Fruit fly (Drosophila melanogaster): Measurements from ENCODE around the gene eRF3.

eRF3 gene

dm6 chr2L:12487311-12487710 is 53.1 kb downstream of the eRF3 start (continued):
- TF ChIP-seq CG8290 (GFP tag; optimal IDR thresholded peaks at IDR 0.05) (no peak), CG8290 (tag; optimal IDR thresholded peaks at IDR 0.05) (peak; percentile 45 to 50), aop (GFP tag; IDR thresholded peaks at IDR 0.05) (no peak), dimm (GFP tag; IDR thresholded peaks at IDR 0.05) (no peak), gem (tag; optimal IDR thresholded peaks at IDR 0.05) (peak; percentile 40), Poxn (GFP tag; IDR thresholded peaks at IDR 0.05) (no peak), Hsf (GFP tag; optimal IDR thresholded peaks at IDR 0.05) (no peak), onecut (GFP tag; IDR thresholded peaks at IDR 0.05) (no peak), Ada2b (GFP tag; IDR thresholded peaks at IDR 0.05) (no peak), Scr (GFP tag; IDR thresholded peaks at IDR 0.05; ENCODE audit: partially characterized antibody) (no peak), Ets97D (GFP tag; optimal IDR thresholded peaks at IDR 0.05) (no peak), CG13424 (tag; optimal IDR thresholded peaks at IDR 0.05) (peak; percentile 45), ac (GFP tag; optimal IDR thresholded peaks at IDR 0.05) (peak; percentile 73), CG4404 (GFP tag; IDR thresholded peaks at IDR 0.05) (no peak), Optix (GFP tag; IDR thresholded peaks at IDR 0.05) (no peak), rib (GFP tag; IDR thresholded peaks at IDR 0.05) (no peak), Spps (tag; optimal IDR thresholded peaks at IDR 0.05) (peak; percentile 50), fd96Cb (tag; optimal IDR thresholded peaks at IDR 0.05) (no peak), knrl (GFP tag; IDR thresholded peaks at IDR 0.05; ENCODE audit: partially characterized antibody) (no peak), org-1 (GFP tag; optimal IDR thresholded peaks at IDR 0.05) (peak; percentile 49), NfI (GFP tag; optimal IDR thresholded peaks at IDR 0.05) (no peak), D19B (GFP tag; optimal IDR thresholded peaks at IDR 0.05) (no peak), CG11723 (GFP tag; optimal IDR thresholded peaks at IDR 0.05) (peak; percentile 0), CG6272 (GFP tag; IDR thresholded peaks at IDR 0.05) (no peak), psq (GFP tag; optimal IDR thresholded peaks at IDR 0.05) (no peak), caup (GFP tag; optimal IDR thresholded peaks at IDR 0.05; ENCODE audit: severe bottlenecking) (peak; percentile 10), stc (GFP tag; IDR thresholded peaks at IDR 0.05) (no peak; the same call in 1 of the 2 replicates), grau (tag; optimal IDR thresholded peaks at IDR 0.05) (peak; percentile 2), CG16779 (GFP tag; IDR thresholded peaks at IDR 0.05) (no peak), CG6683 (GFP tag; optimal IDR thresholded peaks at IDR 0.05) (no peak), maf-S (GFP tag; optimal IDR thresholded peaks at IDR 0.05) (no peak), CG10267 (tag; optimal IDR thresholded peaks at IDR 0.05) (no peak), pan (optimal IDR thresholded peaks at IDR 0.05) (no peak), pan (GFP tag; optimal IDR thresholded peaks at IDR 0.05 in 1 of 2, IDR thresholded peaks at IDR 0.05 in 1 of 2) (no peak), cad (GFP tag; optimal IDR thresholded peaks at IDR 0.05) (no peak), CG10543 (GFP tag; optimal IDR thresholded peaks at IDR 0.05) (no peak), CG7786 (GFP tag; optimal IDR thresholded peaks at IDR 0.05) (no peak), tna (GFP tag; IDR thresholded peaks at IDR 0.05; ENCODE audit: partially characterized antibody) (no peak), CG14860 (GFP tag; IDR thresholded peaks at IDR 0.05; ENCODE audit: partially characterized antibody) (no peak), CG11456 (GFP tag; IDR thresholded peaks at IDR 0.05) (no peak), Atf-2 (GFP tag; optimal IDR thresholded peaks at IDR 0.05) (no peak), salm (tag; optimal IDR thresholded peaks at IDR 0.05) (peak; percentile 44), Sry-β (GFP tag; optimal IDR thresholded peaks at IDR 0.05) (peak; percentile 27), Awh (GFP tag; IDR thresholded peaks at IDR 0.05) (peak; percentile 16; the same call in 1 of the 2 replicates), Lim3 (GFP tag; IDR thresholded peaks at IDR 0.05) (no peak), jing (GFP tag; optimal IDR thresholded peaks at IDR 0.05) (no peak), lola (GFP tag; optimal IDR thresholded peaks at IDR 0.05) (peak in 1 of 3 experiments; percentile 54), CG10654 (GFP tag; optimal IDR thresholded peaks at IDR 0.05) (no peak), ro (GFP tag; IDR thresholded peaks at IDR 0.05) (no peak), dan (GFP tag; IDR thresholded peaks at IDR 0.05) (no peak), tap (tag; optimal IDR thresholded peaks at IDR 0.05) (peak; percentile 51), sr (GFP tag; IDR thresholded peaks at IDR 0.05) (no peak)

Data from whole organism, embryonic.